Fruit fly (Drosophila melanogaster) whole organism, embryonic: ENCODE data around the gene CG16957.
A peak's percentile ranks its signal among the peaks of the same experiment; 100 is the strongest.

Source experiments
- B-H1 ChIP-seq: fragments of 200-800 bp; sonication (Bioruptor generic); IDR thresholded peaks from 3 replicates; pipeline ENCODE4 v1.3.6; 2022; ENCODE audit warnings: missing biosample characterization, missing genetic modification characterization
- BEAF-32 ChIP-seq: fragments of 200-800 bp; sonication (Bioruptor generic); optimal IDR thresholded peaks from 3 replicates; lab custom pipeline; 2017; ENCODE audit warnings: missing biosample characterization, missing genetic modification characterization, mild to moderate bottlenecking, moderate library complexity, missing genetic modification reagents
- Bdp1 ChIP-seq: fragments of 200-800 bp; sonication (Bioruptor generic); optimal IDR thresholded peaks from 3 replicates; lab custom pipeline; 2016; ENCODE audit warnings: missing biosample characterization, missing genetic modification characterization
- CG12155 ChIP-seq: fragments of 200-800 bp; sonication (Bioruptor generic); optimal IDR thresholded peaks from 3 replicates; lab custom pipeline; 2016; ENCODE audit warnings: missing biosample characterization, missing genetic modification characterization
- CG12391 ChIP-seq: fragments of 200-800 bp; sonication (Bioruptor generic); optimal IDR thresholded peaks from 3 replicates; lab custom pipeline; 2018; ENCODE audit warnings: missing biosample characterization, mild to moderate bottlenecking, missing genetic modification characterization, moderate library complexity
- CG13894 ChIP-seq: fragments of 200-800 bp; sonication (Bioruptor generic); optimal IDR thresholded peaks from 3 replicates; lab custom pipeline; 2018; ENCODE audit warnings: missing biosample characterization, mild to moderate bottlenecking, missing genetic modification characterization, moderate library complexity
- CG14965 ChIP-seq: fragments of 200-800 bp; sonication (Bioruptor generic); optimal IDR thresholded peaks from 2 replicates; lab custom pipeline; 2016; ENCODE audit warnings: missing biosample characterization, missing genetic modification characterization, borderline replicate concordance
- CG17385 ChIP-seq: fragments of 200-800 bp; sonication (Bioruptor generic); optimal IDR thresholded peaks from 3 replicates; lab custom pipeline; 2018; ENCODE audit warnings: missing biosample characterization, mild to moderate bottlenecking, missing genetic modification characterization
- CG17912 ChIP-seq: fragments of 200-800 bp; sonication (Bioruptor generic); optimal IDR thresholded peaks from 2 replicates; lab custom pipeline; 2018; ENCODE audit warnings: missing biosample characterization, mild to moderate bottlenecking, missing genetic modification characterization
- CG32532 ChIP-seq: fragments of 200-800 bp; sonication (Bioruptor generic); IDR thresholded peaks from 2 replicates; pipeline ENCODE4 v1.3.6; 2022; ENCODE audit warnings: missing biosample characterization, missing genetic modification characterization
- CG4360 ChIP-seq: fragments of 200-800 bp; sonication (Bioruptor generic); IDR thresholded peaks from 2 replicates; pipeline ENCODE4 v1.3.6; 2022; ENCODE audit warnings: missing biosample characterization, missing genetic modification characterization
- CG4617 ChIP-seq: fragments of 200-800 bp; sonication (Bioruptor generic); optimal IDR thresholded peaks from 3 replicates; lab custom pipeline; 2016; ENCODE audit warnings: missing biosample characterization, missing genetic modification characterization, borderline replicate concordance
- CG5180 ChIP-seq: fragments of 200-800 bp; sonication (Bioruptor generic); optimal IDR thresholded peaks from 3 replicates; lab custom pipeline; 2017; ENCODE audit warnings: missing biosample characterization, missing genetic modification characterization, mild to moderate bottlenecking, moderate library complexity, missing genetic modification reagents
- CG6272 ChIP-seq: fragments of 200-800 bp; sonication (Bioruptor generic); IDR thresholded peaks from 2 replicates; pipeline ENCODE4 v1.3.6; 2022; ENCODE audit warnings: missing biosample characterization, missing genetic modification characterization
- CG9797 ChIP-seq: fragments of 200-800 bp; sonication (Bioruptor generic); optimal IDR thresholded peaks from 3 replicates; lab custom pipeline; 2018; ENCODE audit warnings: missing biosample characterization, mild to moderate bottlenecking, missing genetic modification characterization
- CG9817 ChIP-seq: fragments of 200-800 bp; sonication (Bioruptor generic); optimal IDR thresholded peaks from 2 replicates; lab custom pipeline; 2018; ENCODE audit warnings: missing biosample characterization, mild to moderate bottlenecking, missing genetic modification characterization, moderate library complexity
- CHES-1-like ChIP-seq: fragments of 200-800 bp; sonication (Bioruptor generic); optimal IDR thresholded peaks from 2 replicates; lab custom pipeline; 2016; ENCODE audit warnings: missing biosample characterization, missing genetic modification characterization
- CkIIα-i1 ChIP-seq: fragments of 200-800 bp; sonication (Bioruptor generic); IDR thresholded peaks from 2 replicates; pipeline ENCODE4 v1.3.6; 2022; ENCODE audit warnings: missing biosample characterization, missing genetic modification characterization
- D19A ChIP-seq: fragments of 200-800 bp; optimal IDR thresholded peaks from 3 replicates; lab custom pipeline; 2019; ENCODE audit warnings: missing biosample characterization, mild to moderate bottlenecking, missing genetic modification characterization, moderate library complexity
- Deaf1 ChIP-seq: fragments of 200-800 bp; optimal IDR thresholded peaks from 3 replicates; lab custom pipeline; 2019; ENCODE audit warnings: missing biosample characterization, mild to moderate bottlenecking, missing genetic modification characterization, moderate library complexity
- Doc3 ChIP-seq: fragments of 200-800 bp; sonication (Bioruptor generic); IDR thresholded peaks from 3 replicates; pipeline ENCODE4 v1.3.6; 2022; ENCODE audit warnings: missing biosample characterization, missing genetic modification characterization; ENCODE audit not compliant: partially characterized antibody
- Fer1 ChIP-seq: fragments of 200-800 bp; sonication (Bioruptor generic); optimal IDR thresholded peaks from 2 replicates; lab custom pipeline; 2017; ENCODE audit warnings: missing biosample characterization, mild to moderate bottlenecking, missing genetic modification characterization
- Fer3 ChIP-seq: fragments of 200-800 bp; sonication (Bioruptor generic); optimal IDR thresholded peaks from 2 replicates; lab custom pipeline; 2018; ENCODE audit warnings: missing biosample characterization, mild to moderate bottlenecking, missing genetic modification characterization, moderate library complexity
- GATAe ChIP-seq: fragments of 200-800 bp; sonication (Bioruptor generic); conservative IDR thresholded peaks from 2 replicates; pipeline ENCODE4 v1.3.6; 2022; ENCODE audit warnings: missing biosample characterization, missing genetic modification characterization
- H2.0 ChIP-seq: fragments of 200-800 bp; sonication (Bioruptor generic); IDR thresholded peaks from 2 replicates; pipeline ENCODE4 v1.3.6; 2022; ENCODE audit warnings: missing biosample characterization, missing genetic modification characterization
- Hmx ChIP-seq: fragments of 200-800 bp; sonication (Bioruptor generic); optimal IDR thresholded peaks from 2 replicates; lab custom pipeline; 2016; ENCODE audit warnings: missing biosample characterization, missing genetic modification characterization
- Hr39 ChIP-seq: fragments of >200 bp; optimal IDR thresholded peaks from 2 replicates; lab custom pipeline; 2017
- MESR4 ChIP-seq: fragments of 200-800 bp; sonication (Bioruptor generic); optimal IDR thresholded peaks from 2 replicates; lab custom pipeline; 2018; ENCODE audit warnings: missing biosample characterization, mild to moderate bottlenecking, missing genetic modification characterization, moderate library complexity
- Med ChIP-seq: fragments of 200-800 bp; sonication (Bioruptor generic); peaks from one replicate; lab custom pipeline; 2016; ENCODE audit warnings: missing biosample characterization, missing genetic modification characterization, mild to moderate bottlenecking, inconsistent platforms, moderate library complexity
- NC2α ChIP-seq: fragments of 200-800 bp; sonication (Bioruptor generic); optimal IDR thresholded peaks from 2 replicates; lab custom pipeline; 2016; ENCODE audit warnings: missing biosample characterization, missing genetic modification characterization
- NC2β ChIP-seq: fragments of 200-800 bp; sonication (Bioruptor generic); optimal IDR thresholded peaks from 2 replicates; lab custom pipeline; 2016; ENCODE audit warnings: missing biosample characterization, missing genetic modification characterization
- Sox102F ChIP-seq: fragments of 200-800 bp; sonication (Bioruptor generic); optimal IDR thresholded peaks from 2 replicates; lab custom pipeline; 2018; ENCODE audit warnings: missing biosample characterization, mild to moderate bottlenecking, missing genetic modification characterization, moderate library complexity
- bigmax ChIP-seq: fragments of 200-800 bp; sonication (Bioruptor generic); optimal IDR thresholded peaks from 2 replicates; lab custom pipeline; 2018; ENCODE audit warnings: missing biosample characterization, mild to moderate bottlenecking, missing genetic modification characterization
- cas ChIP-seq: fragments of 200-800 bp; sonication (Bioruptor generic); IDR thresholded peaks from 2 replicates; pipeline ENCODE4 v1.3.6; 2022; ENCODE audit warnings: missing biosample characterization, missing genetic modification characterization
- cato ChIP-seq: fragments of 200-800 bp; sonication (Bioruptor generic); optimal IDR thresholded peaks from 2 replicates; lab custom pipeline; 2016; ENCODE audit warnings: missing biosample characterization, missing genetic modification characterization, borderline replicate concordance
- dmrt99B ChIP-seq: fragments of 200-800 bp; sonication (Bioruptor generic); optimal IDR thresholded peaks from 2 replicates; lab custom pipeline; 2018; ENCODE audit warnings: missing biosample characterization, mild to moderate bottlenecking, missing genetic modification characterization, moderate library complexity
- gce ChIP-seq: fragments of 200-800 bp; sonication (Bioruptor generic); IDR thresholded peaks from 3 replicates; pipeline ENCODE4 v1.3.6; 2022; ENCODE audit warnings: missing biosample characterization, missing genetic modification characterization
- gfzf ChIP-seq: fragments of 200-800 bp; sonication (Bioruptor generic); optimal IDR thresholded peaks from 2 replicates; lab custom pipeline; 2016; ENCODE audit warnings: missing biosample characterization, mild to moderate bottlenecking, missing genetic modification characterization, moderate library complexity
- gro ChIP-seq: fragments of 200-800 bp; sonication (Bioruptor generic); optimal IDR thresholded peaks from 2 replicates; lab custom pipeline; 2016; ENCODE audit warnings: missing biosample characterization, missing genetic modification characterization
- gsb ChIP-seq: fragments of 200-800 bp; sonication (Bioruptor generic); IDR thresholded peaks from 2 replicates; pipeline ENCODE4 v1.3.6; 2022; ENCODE audit warnings: missing biosample characterization, missing genetic modification characterization
- h ChIP-seq: fragments of >200 bp; optimal IDR thresholded peaks from 2 replicates; lab custom pipeline; 2017
- kay ChIP-seq: fragments of 200-800 bp; sonication (Bioruptor generic); optimal IDR thresholded peaks from 2 replicates; lab custom pipeline; 2016; ENCODE audit warnings: missing biosample characterization, missing genetic modification characterization
- luna ChIP-seq: fragments of 200-800 bp; sonication (Bioruptor generic); optimal IDR thresholded peaks from 2 replicates; lab custom pipeline; 2016; ENCODE audit warnings: missing biosample characterization, missing genetic modification characterization
- maf-S ChIP-seq: fragments of 200-800 bp; sonication (Bioruptor generic); optimal IDR thresholded peaks from 2 replicates; lab custom pipeline; 2016; ENCODE audit warnings: missing biosample characterization, missing genetic modification characterization
- nerfin-2 ChIP-seq: fragments of 200-800 bp; sonication (Bioruptor generic); IDR thresholded peaks from 2 replicates; pipeline ENCODE4 v1.3.6; 2022; ENCODE audit warnings: missing biosample characterization, missing genetic modification characterization; ENCODE audit not compliant: partially characterized antibody
- onecut ChIP-seq: fragments of 200-800 bp; sonication (Bioruptor generic); IDR thresholded peaks from 2 replicates; pipeline ENCODE4 v1.3.6; 2022; ENCODE audit warnings: missing biosample characterization, missing genetic modification characterization
- phol ChIP-seq: fragments of 200-800 bp; sonication (Bioruptor generic); optimal IDR thresholded peaks from 3 replicates; lab custom pipeline; 2018; ENCODE audit warnings: missing biosample characterization, mild to moderate bottlenecking, missing genetic modification characterization, moderate library complexity
- rib ChIP-seq: fragments of 200-800 bp; sonication (Bioruptor generic); IDR thresholded peaks from 2 replicates; pipeline ENCODE4 v1.3.6; 2022; ENCODE audit warnings: missing biosample characterization, missing genetic modification characterization
- sens ChIP-seq: fragments of 200-800 bp; sonication (Bioruptor generic); peaks from one replicate; lab custom pipeline; 2016; ENCODE audit warnings: missing biosample characterization, missing genetic modification characterization
- wdn ChIP-seq: fragments of 200-800 bp; sonication (Bioruptor generic); IDR thresholded peaks from 2 replicates; pipeline ENCODE4 v1.3.6; 2022; ENCODE audit warnings: missing biosample characterization, missing genetic modification characterization
- wek ChIP-seq: fragments of 200-800 bp; sonication (Bioruptor generic); optimal IDR thresholded peaks from 3 replicates; lab custom pipeline; 2018; ENCODE audit warnings: missing biosample characterization, mild to moderate bottlenecking, missing genetic modification characterization, moderate library complexity
- zf30C ChIP-seq: fragments of 200-800 bp; sonication (Bioruptor generic); optimal IDR thresholded peaks from 3 replicates; lab custom pipeline; 2018; ENCODE audit warnings: missing biosample characterization, mild to moderate bottlenecking, missing genetic modification characterization

CG16957 gene

DNA sequence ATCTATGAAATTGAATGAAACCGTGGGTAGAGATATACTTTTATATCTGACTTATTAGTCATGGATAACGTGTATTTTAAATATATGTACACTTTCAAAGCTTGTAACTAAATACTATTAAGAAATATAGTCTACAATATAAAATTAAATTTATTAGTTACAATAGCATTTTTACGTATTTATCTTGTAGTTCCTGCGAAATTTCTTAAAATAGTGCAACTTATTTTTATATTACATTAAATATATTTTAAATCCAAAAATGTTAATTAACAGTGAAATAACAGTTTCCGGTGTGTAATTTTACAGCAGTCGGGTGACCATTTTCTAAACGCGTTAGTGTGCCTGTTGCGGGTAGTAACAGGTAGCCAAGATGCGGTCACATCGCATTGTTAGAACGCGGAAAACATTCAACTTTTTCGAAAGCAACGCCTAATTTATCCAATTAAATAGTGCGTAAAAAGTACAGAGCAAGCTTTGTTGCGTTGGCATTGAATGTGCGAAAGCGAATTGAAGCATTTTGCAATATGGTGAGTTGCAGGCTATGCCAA, 2.7 kb upstream of the CG16957 start, which contains the start of the genes CG10859 and CG7110 (continued):
- TF ChIP-seq cato (GFP tag; lab: Kevin White, UChicago) (no peak), Hr39 (lab: Kevin White, UChicago) (no peak), CG17912 (GFP tag; lab: Kevin White, UChicago) (peak; percentile 56), wek (peak; percentile 88), wdn (no peak), H2.0 (GFP tag; lab: Robert Waterston, UW) (no peak), CG12391 (tag; lab: Kevin White, UChicago) (peak; percentile 55), BEAF-32 (GFP tag; lab: Kevin White, UChicago) (peak; percentile 10), NC2α (GFP tag; lab: Kevin White, UChicago) (no peak), nerfin-2 (GFP tag; lab: Robert Waterston, UW) (no peak), bigmax (no peak), Doc3 (GFP tag; lab: Robert Waterston, UW) (no peak), MESR4 (GFP tag; lab: Kevin White, UChicago) (peak; percentile 46), Fer1 (GFP tag; lab: Kevin White, UChicago) (peak; percentile 77), luna (GFP tag; lab: Kevin White, UChicago) (no peak), Hmx (GFP tag; lab: Kevin White, UChicago) (no peak), maf-S (GFP tag; lab: Kevin White, UChicago) (no peak), dmrt99B (tag; lab: Kevin White, UChicago) (peak; percentile 38), CG5180 (GFP tag; lab: Kevin White, UChicago) (no peak), CG6272 (no peak), CG4617 (GFP tag; lab: Kevin White, UChicago) (peak; percentile 14), CHES-1-like (GFP tag; lab: Kevin White, UChicago) (no peak), onecut (peak; percentile 52), rib (no peak), Bdp1 (GFP tag; lab: Kevin White, UChicago) (no peak), gfzf (GFP tag; lab: Kevin White, UChicago) (peak; percentile 86), CG9817 (tag; lab: Kevin White, UChicago) (peak; percentile 24), B-H1 (GFP tag; lab: Robert Waterston, UW) (no peak), CG14965 (GFP tag; lab: Kevin White, UChicago) (no peak), Sox102F (no peak), CG17385 (GFP tag; lab: Kevin White, UChicago) (peak; percentile 42), gce (no peak), CG32532 (GFP tag; lab: Robert Waterston, UW) (peak; percentile 55; the same call in 1 of the 2 replicates), CkIIα-i1 (GFP tag; lab: Robert Waterston, UW) (no peak), CG4360 (GFP tag; lab: Robert Waterston, UW) (no peak), Fer3 (tag; lab: Kevin White, UChicago) (peak; percentile 63), GATAe (GFP tag; lab: Robert Waterston, UW) (no peak), h (lab: Kevin White, UChicago) (no peak), gsb (GFP tag; lab: Robert Waterston, UW) (no peak), Deaf1 (tag; lab: Kevin White, UChicago) (no peak), cas (GFP tag; lab: Robert Waterston, UW) (no peak), gro (peak; percentile 21), CG13894 (tag; lab: Kevin White, UChicago) (peak; percentile 7), kay (no peak), D19A (tag; lab: Kevin White, UChicago) (no peak), NC2β (GFP tag; lab: Kevin White, UChicago) (peak; percentile 45), zf30C (GFP tag; lab: Kevin White, UChicago) (no peak), sens (GFP tag; lab: Kevin White, UChicago) (peak; percentile 21), CG12155 (GFP tag; lab: Kevin White, UChicago) (no peak), Med (peak; percentile 91), phol (tag; lab: Kevin White, UChicago) (peak; percentile 69), CG9797 (GFP tag; lab: Kevin White, UChicago) (peak; percentile 77)
